Fruit fly (Drosophila melanogaster) whole organism, wandering third instar larva: ENCODE data around the gene CG3430.

Experiments used
- Abd-B ChIP-seq: fragments of >200 bp; optimal IDR thresholded peaks from 2 replicates; lab custom pipeline; 2017; ENCODE audit warnings: missing biosample characterization, missing genetic modification characterization
- CG32264 ChIP-seq: fragments of 200-800 bp; sonication (Bioruptor generic); optimal IDR thresholded peaks from 2 replicates; lab custom pipeline; 2016; ENCODE audit warnings: missing biosample characterization, missing genetic modification characterization
- CG9705 ChIP-seq: fragments of 200-800 bp; sonication (Bioruptor generic); optimal IDR thresholded peaks from 2 replicates; lab custom pipeline; 2018; ENCODE audit warnings: missing biosample characterization, mild to moderate bottlenecking, missing genetic modification characterization
- CrebA ChIP-seq: fragments of 200-800 bp; sonication (Bioruptor generic); optimal IDR thresholded peaks from 2 replicates; lab custom pipeline; 2016; ENCODE audit warnings: missing biosample characterization, mild to moderate bottlenecking, missing genetic modification characterization, borderline replicate concordance
- Dfd ChIP-seq: fragments of >200 bp; optimal IDR thresholded peaks from 2 replicates; lab custom pipeline; 2017; ENCODE audit warnings: missing biosample characterization, missing genetic modification characterization
- Dif ChIP-seq: fragments of 200-275, 200-300 bp; sonication (Bioruptor generic); optimal IDR thresholded peaks from 2 replicates; lab custom pipeline; 2018; ENCODE audit warnings: missing biosample characterization, missing genetic modification characterization; ENCODE audit not compliant: partially characterized antibody
- GATAd ChIP-seq: sonication (Bioruptor generic); optimal IDR thresholded peaks from 2 replicates; lab custom pipeline; 2016; ENCODE audit warnings: missing biosample characterization, missing genetic modification characterization
- HLH106 ChIP-seq: fragments of 200-800 bp; optimal IDR thresholded peaks from 3 replicates; lab custom pipeline; 2019; ENCODE audit warnings: missing biosample characterization, mild to moderate bottlenecking, missing genetic modification characterization, moderate library complexity
- Hnf4 ChIP-seq: fragments of 200-800 bp; sonication (Bioruptor generic); optimal IDR thresholded peaks from 2 replicates; lab custom pipeline; 2016; ENCODE audit warnings: missing biosample characterization, mild to moderate bottlenecking, missing genetic modification characterization
- Hr78 ChIP-seq: fragments of >200 bp; optimal IDR thresholded peaks from 2 replicates; lab custom pipeline; 2017; ENCODE audit warnings: missing biosample characterization, missing genetic modification characterization
- Hr83 ChIP-seq: fragments of 200-300 bp; sonication (Bioruptor generic); optimal IDR thresholded peaks from 2 replicates; lab custom pipeline; 2016; ENCODE audit warnings: missing biosample characterization, mild to moderate bottlenecking, missing genetic modification characterization, moderate library complexity; ENCODE audit not compliant: poor library complexity, severe bottlenecking
- Jra ChIP-seq: sonication (Bioruptor generic); optimal IDR thresholded peaks from 2 replicates; lab custom pipeline; 2016; ENCODE audit warnings: missing biosample characterization, missing genetic modification characterization
- Mio ChIP-seq: sonication (Bioruptor generic); optimal IDR thresholded peaks from 2 replicates; lab custom pipeline; 2016; ENCODE audit warnings: missing biosample characterization, missing genetic modification characterization
- Myc ChIP-seq: fragments of >200 bp; optimal IDR thresholded peaks from 2 replicates; lab custom pipeline; 2017
- N ChIP-seq: fragments of >200 bp; optimal IDR thresholded peaks from 2 replicates; lab custom pipeline; 2018; ENCODE audit warnings: missing biosample characterization, missing external identifiers, missing genetic modification characterization
- OdsH ChIP-seq: fragments of 200-800 bp; sonication (Bioruptor generic); optimal IDR thresholded peaks from 2 replicates; lab custom pipeline; 2016; ENCODE audit warnings: missing biosample characterization, mild to moderate bottlenecking, missing genetic modification characterization
- Rel ChIP-seq, 2 experiments: fragments of 200-800 bp; sonication (Bioruptor generic) in 1 of 2; optimal IDR thresholded peaks; 2 replicates in 1 of 2; 3 replicates in 1 of 2; lab custom pipeline; 2016 to 2019; ENCODE audit warnings: mild to moderate bottlenecking in 2 of 2, missing biosample characterization in 2 of 2, missing genetic modification characterization in 2 of 2, moderate library complexity in 1 of 2
- Sp1 ChIP-seq: fragments of 200-800 bp; sonication (Bioruptor generic); optimal IDR thresholded peaks from 3 replicates; lab custom pipeline; 2019; ENCODE audit warnings: missing biosample characterization, mild to moderate bottlenecking, missing genetic modification characterization, moderate library complexity
- Vsx2 ChIP-seq: fragments of 200-300, 225-300 bp; sonication (Bioruptor generic); optimal IDR thresholded peaks from 2 replicates; lab custom pipeline; 2018; ENCODE audit warnings: missing biosample characterization, missing genetic modification characterization; ENCODE audit not compliant: partially characterized antibody
- br ChIP-seq: fragments of 200-800 bp; sonication (Bioruptor generic); optimal IDR thresholded peaks from 2 replicates; lab custom pipeline; 2016; ENCODE audit warnings: missing biosample characterization, missing genetic modification characterization
- brk ChIP-seq: fragments of 200-800 bp; sonication (Bioruptor generic); optimal IDR thresholded peaks from 2 replicates; lab custom pipeline; 2016; ENCODE audit warnings: missing biosample characterization, mild to moderate bottlenecking, missing genetic modification characterization
- dl ChIP-seq, 2 experiments: fragments of 175-275, 200-275 bp in 1 of 2; fragments of 200-275 bp in 1 of 2; sonication (Bioruptor generic); optimal IDR thresholded peaks; lab custom pipeline; 2018; ENCODE audit warnings: mild to moderate bottlenecking in 2 of 2, missing biosample characterization in 2 of 2, missing genetic modification characterization in 2 of 2, moderate library complexity in 2 of 2; ENCODE audit not compliant: partially characterized antibody in 2 of 2, insufficient read depth in 1 of 2
- dmrt93B ChIP-seq: fragments of 200-800 bp; sonication (Bioruptor generic); optimal IDR thresholded peaks from 2 replicates; lab custom pipeline; 2018; ENCODE audit warnings: missing biosample characterization, mild to moderate bottlenecking, missing genetic modification characterization
- dsf ChIP-seq: sonication (Bioruptor generic); optimal IDR thresholded peaks from 2 replicates; lab custom pipeline; 2016; ENCODE audit warnings: missing biosample characterization, missing genetic modification characterization, borderline replicate concordance
- ey ChIP-seq: fragments of 200-800 bp; sonication (Bioruptor generic); optimal IDR thresholded peaks from 2 replicates; lab custom pipeline; 2016; ENCODE audit warnings: missing biosample characterization, missing genetic modification characterization
- foxo ChIP-seq, 2 experiments: fragments of 200-800 bp; sonication (Bioruptor generic); optimal IDR thresholded peaks; 2 replicates in 1 of 2; 3 replicates in 1 of 2; lab custom pipeline; 2016 to 2017; ENCODE audit warnings: missing biosample characterization in 2 of 2, missing genetic modification characterization in 2 of 2
- fru ChIP-seq: fragments of 200-800 bp; sonication (Bioruptor generic); optimal IDR thresholded peaks from 3 replicates; lab custom pipeline; 2016; ENCODE audit warnings: missing biosample characterization, mild to moderate bottlenecking, missing genetic modification characterization
- h ChIP-seq: fragments of 200-800 bp; sonication (Bioruptor generic); optimal IDR thresholded peaks from 3 replicates; lab custom pipeline; 2016; ENCODE audit warnings: missing biosample characterization, mild to moderate bottlenecking, missing genetic modification characterization
- lola ChIP-seq: fragments of >200 bp; optimal IDR thresholded peaks from 2 replicates; lab custom pipeline; 2017; ENCODE audit warnings: missing biosample characterization, missing genetic modification characterization
- psq ChIP-seq: fragments of 200-800 bp; sonication (Bioruptor generic); optimal IDR thresholded peaks from 3 replicates; lab custom pipeline; 2017; ENCODE audit warnings: missing biosample characterization, mild to moderate bottlenecking, missing genetic modification characterization, moderate library complexity
- rgr ChIP-seq: fragments of 200-800 bp; sonication (Bioruptor generic); optimal IDR thresholded peaks from 3 replicates; lab custom pipeline; 2016; ENCODE audit warnings: missing biosample characterization, mild to moderate bottlenecking, missing genetic modification characterization
- sage ChIP-seq: fragments of 200-800 bp; sonication (Bioruptor generic); optimal IDR thresholded peaks from 2 replicates; lab custom pipeline; 2016; ENCODE audit warnings: missing biosample characterization, mild to moderate bottlenecking, missing genetic modification characterization
- sv ChIP-seq: fragments of 200-800 bp; sonication (Bioruptor generic); optimal IDR thresholded peaks from 3 replicates; lab custom pipeline; 2016; ENCODE audit warnings: missing biosample characterization, missing genetic modification characterization
- tai ChIP-seq: sonication (Bioruptor generic); optimal IDR thresholded peaks from 2 replicates; lab custom pipeline; 2016; ENCODE audit warnings: missing biosample characterization, missing genetic modification characterization
- usp ChIP-seq: fragments of >200 bp; optimal IDR thresholded peaks from 2 replicates; lab custom pipeline; 2017; ENCODE audit warnings: missing biosample characterization, missing genetic modification characterization
- woc ChIP-seq: sonication (Bioruptor generic); optimal IDR thresholded peaks from 2 replicates; lab custom pipeline; 2016; ENCODE audit warnings: missing biosample characterization, mild to moderate bottlenecking, missing genetic modification characterization

Gene CG3430

DNA sequence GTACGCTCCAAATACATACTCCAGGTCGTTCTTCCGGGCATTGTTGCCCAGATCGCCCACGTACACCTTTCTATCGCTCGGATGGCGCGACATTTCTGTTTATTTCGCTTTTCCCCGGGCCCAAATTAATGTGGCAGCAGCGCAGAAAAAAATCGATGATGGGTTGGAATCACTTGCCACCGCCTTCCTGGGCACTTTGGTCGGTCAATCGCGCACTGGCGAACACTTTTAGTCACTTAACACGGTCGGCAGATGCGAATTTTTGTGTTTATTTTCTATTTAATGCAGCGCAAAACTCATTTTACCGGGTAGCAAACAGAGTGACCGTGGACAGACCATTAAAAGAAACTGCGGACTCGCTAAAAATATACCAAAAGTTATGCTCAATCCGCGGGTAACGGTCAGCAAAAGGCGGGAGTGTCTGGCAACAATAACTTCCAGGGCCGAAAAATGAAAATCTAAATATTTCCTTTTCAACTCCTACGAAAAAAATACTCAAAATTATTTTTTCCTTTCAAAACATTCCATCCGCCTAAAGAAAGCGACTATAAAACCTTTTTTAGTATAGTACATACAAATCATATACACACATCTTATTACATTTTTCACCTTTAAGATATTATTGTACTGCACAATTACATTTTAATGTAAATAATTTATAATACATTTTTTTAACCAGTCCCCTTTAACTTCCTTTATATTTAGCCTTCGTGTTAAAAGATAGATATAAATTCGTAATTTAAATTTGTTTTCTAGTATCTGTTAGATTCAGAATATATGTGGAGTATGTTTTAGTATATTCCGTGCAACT is 36.8 kb upstream of the CG3430 start, which contains the start of gene x16:
TSS of gene x16 (minus strand) at position 361 of the 811 bp plus-strand sequence.
- TF ChIP-seq Myc (lab: Kevin White, UChicago) (peak; percentile 14), Dfd (no peak), Sp1 (no peak), rgr (GFP tag; lab: Kevin White, UChicago) (peak; percentile 9)

DNA sequence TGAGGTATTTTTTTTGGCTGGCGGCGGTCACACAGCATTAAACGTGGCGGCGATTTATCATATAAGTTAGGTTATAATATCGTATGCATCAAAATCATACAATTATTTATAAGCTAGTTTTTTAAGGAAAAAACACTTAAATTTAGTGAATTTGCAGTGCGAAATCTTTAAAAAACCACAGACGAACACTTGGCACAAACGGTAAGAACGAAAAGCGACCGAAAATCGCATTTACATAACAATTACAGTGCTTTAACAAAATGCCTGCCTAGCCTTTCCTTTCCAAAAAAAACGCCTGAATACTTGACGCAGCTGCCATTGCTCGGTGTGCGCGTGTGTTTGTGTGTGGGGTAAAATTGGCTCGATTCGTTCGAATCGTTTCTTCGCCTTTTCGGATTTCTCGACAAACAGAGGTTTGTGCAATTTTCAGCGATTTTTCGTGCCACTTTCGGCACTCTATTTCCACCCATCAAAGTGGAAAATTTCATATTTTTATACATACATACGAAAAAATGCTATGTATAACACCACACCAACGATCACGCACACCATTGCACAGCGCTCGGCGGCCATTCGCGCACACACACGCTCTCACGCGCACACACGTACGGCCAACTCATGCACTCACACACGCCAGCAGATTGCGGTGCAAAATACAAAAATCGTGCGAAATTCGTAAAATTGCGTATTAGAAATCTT is 36.0 kb upstream of the CG3430 start, which contains the start of gene Hrb27C:
TSS of gene Hrb27C (plus strand) at position 44 of the 699 bp plus-strand sequence.
- TF ChIP-seq N (GFP tag; lab: Kevin White, UChicago) (peak; percentile 79), Hr83 (GFP tag; lab: Kevin White, UChicago) (peak; percentile 45), fru (GFP tag; lab: Kevin White, UChicago) (no peak), lola (peak; percentile 34), rgr (GFP tag; lab: Kevin White, UChicago) (peak; percentile 1), woc (peak; percentile 6), ey (no peak)

DNA sequence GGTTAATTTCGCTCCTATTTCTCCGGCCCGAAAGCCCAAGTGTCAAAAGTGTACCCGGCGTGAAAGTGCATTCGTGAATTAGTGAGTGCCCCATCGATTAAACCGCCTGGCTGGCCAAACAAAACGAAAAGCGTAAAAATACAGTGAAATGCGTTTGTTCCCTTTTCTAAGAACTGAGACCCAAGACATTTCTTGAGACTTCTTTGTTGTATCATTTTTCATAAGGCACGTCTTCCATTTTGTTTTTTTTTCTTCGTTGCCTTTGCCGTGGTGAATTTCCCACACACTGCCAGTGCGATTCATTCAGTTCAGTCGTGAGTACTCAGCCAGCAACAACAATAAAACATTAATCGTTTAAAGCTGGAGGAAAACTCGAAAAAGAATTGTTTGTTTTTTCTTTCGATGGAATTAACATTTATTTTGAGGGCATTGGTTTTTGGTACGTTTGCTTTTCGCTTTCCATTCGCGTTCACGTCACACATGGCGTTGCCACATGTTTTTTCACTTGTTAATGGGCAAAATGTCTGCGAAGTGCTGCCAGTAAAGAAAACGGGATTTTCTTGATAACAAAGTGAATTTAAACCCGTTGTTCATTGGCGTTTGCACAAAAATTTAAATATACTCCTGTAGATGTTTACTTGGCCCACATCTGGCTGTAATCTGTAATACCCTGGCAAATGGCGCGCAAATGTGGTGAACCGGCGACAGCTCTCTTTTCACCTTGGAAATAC is 35.3 kb upstream of the CG3430 start:
- peak; percentile 29 for TF ChIP-seq fru (GFP tag; lab: Kevin White, UChicago)
- TF ChIP-seq Myc (lab: Kevin White, UChicago), result peak; percentile 1
- no peak for TF ChIP-seq Dfd
- TF ChIP-seq Rel (GFP tag; optimal IDR thresholded peaks at IDR 0.05; lab: Kevin White, UChicago), result no peak
- TF ChIP-seq Rel (tag; optimal IDR thresholded peaks at IDR 0.05; lab: Kevin White, UChicago), result peak; percentile 66
- no peak for TF ChIP-seq Dif
- TF ChIP-seq CG32264, result no peak
- no peak for TF ChIP-seq GATAd
- peak; percentile 88 for TF ChIP-seq psq
- TF ChIP-seq woc, result no peak
- TF ChIP-seq Hnf4 (GFP tag; lab: Kevin White, UChicago), result no peak
- no peak for TF ChIP-seq ey
- no peak for TF ChIP-seq usp (GFP tag; lab: Kevin White, UChicago)
- peak; percentile 30 for TF ChIP-seq h (GFP tag; lab: Kevin White, UChicago)
- no peak for TF ChIP-seq lola
- TF ChIP-seq N (GFP tag; lab: Kevin White, UChicago), result no peak
- peak; percentile 3 for TF ChIP-seq Sp1
- TF ChIP-seq CG9705, result no peak
- no peak for TF ChIP-seq Vsx2
- TF ChIP-seq Abd-B (GFP tag; lab: Kevin White, UChicago), result no peak
- TF ChIP-seq dsf (GFP tag; lab: Kevin White, UChicago), result no peak
- TF ChIP-seq, all 38 proteins: peak for 6

DNA sequence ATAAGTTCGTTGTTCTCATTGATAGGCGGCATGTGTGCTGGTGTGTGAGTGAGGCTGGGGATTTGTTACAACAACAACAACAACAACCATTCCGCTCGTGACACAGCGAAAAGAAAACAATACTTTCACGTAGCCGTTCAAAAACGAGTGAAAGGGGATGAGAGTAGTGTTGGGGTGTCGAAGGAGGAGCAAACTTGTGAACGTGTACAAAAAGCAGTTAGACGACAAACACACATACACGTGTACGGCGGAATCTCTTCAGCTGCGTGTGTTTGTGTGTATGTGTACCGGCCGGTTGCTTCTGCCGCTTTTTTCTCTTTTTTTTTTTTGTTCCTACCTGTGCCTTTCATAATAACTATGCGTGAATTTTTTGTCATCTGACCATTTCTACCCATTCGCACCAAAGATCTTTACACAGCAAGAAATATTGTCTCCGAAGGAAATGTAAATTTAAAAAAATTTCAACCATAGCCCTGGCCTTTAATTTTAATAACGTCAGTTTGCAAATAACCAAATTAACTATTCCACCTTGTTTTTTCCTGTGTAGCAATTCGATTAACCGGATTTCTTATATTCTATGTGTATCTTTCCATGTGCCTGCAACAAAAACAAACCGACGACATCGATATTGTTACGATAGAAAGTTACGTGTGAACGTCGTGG is 34.6 kb upstream of the CG3430 start:
- TF ChIP-seq Mio (no peak), Dif (peak; percentile 20), sv (peak; percentile 31), HLH106 (peak; percentile 54), dmrt93B (GFP tag; lab: Kevin White, UChicago) (no peak), usp (GFP tag; lab: Kevin White, UChicago) (no peak), tai (GFP tag; lab: Kevin White, UChicago) (no peak), OdsH (peak; percentile 82), woc (peak; percentile 60), brk (GFP tag; lab: Kevin White, UChicago) (peak; percentile 76), CG32264 (peak; percentile 48), Abd-B (GFP tag; lab: Kevin White, UChicago) (no peak), Hr83 (GFP tag; lab: Kevin White, UChicago) (peak; percentile 46), CG9705 (no peak), CrebA (GFP tag; lab: Kevin White, UChicago) (no peak), sage (GFP tag; lab: Kevin White, UChicago) (peak; percentile 57), foxo (GFP tag; optimal IDR thresholded peaks at IDR 0.05; lab: Kevin White, UChicago) (peak in 1 of 2 experiments; percentile 84), br (GFP tag; lab: Kevin White, UChicago) (peak; percentile 74), Dfd (no peak), Hr78 (GFP tag; lab: Kevin White, UChicago) (no peak), dl (GFP tag; optimal IDR thresholded peaks at IDR 0.05; lab: Kevin White, UChicago; ENCODE audit: insufficient read depth in 1 of 2, partially characterized antibody in 2 of 2) (peak in 1 of 2 experiments; percentile 35), lola (no peak), psq (peak; percentile 45), Myc (lab: Kevin White, UChicago) (no peak), Jra (GFP tag; lab: Kevin White, UChicago) (peak; percentile 22), ey (peak; percentile 83), rgr (GFP tag; lab: Kevin White, UChicago) (peak; percentile 83), Sp1 (peak; percentile 54)
